Fruit fly (Drosophila melanogaster): ENCODE data around the gene TkR86C.

TkR86C gene

dm6 chr3R:10784058-10784499, 33.1 kb upstream of the TkR86C start, which contains the start of the genes mRpL37 and Rbp1:
TSS of gene mRpL37 (minus strand) at chr3R:10784092.
TSS of gene Rbp1 (plus strand) at chr3R:10784383.
- peak; percentile 22 for TF ChIP-seq jim (GFP tag; optimal IDR thresholded peaks at IDR 0.05)
- TF ChIP-seq rgr (GFP tag; optimal IDR thresholded peaks at IDR 0.05), result peak; percentile 77
- no peak for TF ChIP-seq tai (GFP tag; optimal IDR thresholded peaks at IDR 0.05)
- TF ChIP-seq CG32264 (GFP tag; optimal IDR thresholded peaks at IDR 0.05), result no peak
- peak; percentile 61 for TF ChIP-seq ey (GFP tag; optimal IDR thresholded peaks at IDR 0.05)
- no peak for TF ChIP-seq sage (GFP tag; optimal IDR thresholded peaks at IDR 0.05)
- TF ChIP-seq usp (GFP tag; optimal IDR thresholded peaks at IDR 0.05), result no peak
- TF ChIP-seq Vsx2 (GFP tag; optimal IDR thresholded peaks at IDR 0.05; ENCODE audit: partially characterized antibody), result no peak
- no peak for TF ChIP-seq Mio (GFP tag; optimal IDR thresholded peaks at IDR 0.05)
- TF ChIP-seq foxo (GFP tag; optimal IDR thresholded peaks at IDR 0.05), result peak in 1 of 2 experiments; percentile 90
- TF ChIP-seq CrebA (GFP tag; optimal IDR thresholded peaks at IDR 0.05; ENCODE audit: borderline replicate concordance), result no peak
- TF ChIP-seq sv (GFP tag; optimal IDR thresholded peaks at IDR 0.05), result peak; percentile 55
- no peak for TF ChIP-seq dl (GFP tag; optimal IDR thresholded peaks at IDR 0.05; ENCODE audit: insufficient read depth in 1 of 2, partially characterized antibody in 2 of 2)
- TF ChIP-seq Sp1 (GFP tag; optimal IDR thresholded peaks at IDR 0.05), result no peak
- TF ChIP-seq fru (GFP tag; optimal IDR thresholded peaks at IDR 0.05), result no peak
- peak; percentile 82 for TF ChIP-seq woc (GFP tag; optimal IDR thresholded peaks at IDR 0.05)
- TF ChIP-seq dmrt93B (GFP tag; optimal IDR thresholded peaks at IDR 0.05), result peak; percentile 82
- TF ChIP-seq Hr83 (GFP tag; optimal IDR thresholded peaks at IDR 0.05; ENCODE audit: poor library complexity, severe bottlenecking), result no peak
- no peak for TF ChIP-seq Abd-B (GFP tag; optimal IDR thresholded peaks at IDR 0.05)
- no peak for TF ChIP-seq Dif (GFP tag; optimal IDR thresholded peaks at IDR 0.05; ENCODE audit: partially characterized antibody)
- peak; percentile 24 for TF ChIP-seq dsf (GFP tag; optimal IDR thresholded peaks at IDR 0.05; ENCODE audit: borderline replicate concordance)
- TF ChIP-seq OdsH (GFP tag; optimal IDR thresholded peaks at IDR 0.05), result peak; percentile 67
- TF ChIP-seq br (GFP tag; optimal IDR thresholded peaks at IDR 0.05), result peak; percentile 32
- peak; percentile 86 for TF ChIP-seq h (GFP tag; optimal IDR thresholded peaks at IDR 0.05)
- TF ChIP-seq HLH106 (tag; optimal IDR thresholded peaks at IDR 0.05), result peak; percentile 95
- peak; percentile 77 for TF ChIP-seq Hnf4 (GFP tag; optimal IDR thresholded peaks at IDR 0.05)
- peak; percentile 73 for TF ChIP-seq CG9705 (GFP tag; optimal IDR thresholded peaks at IDR 0.05)
- TF ChIP-seq Myc (optimal IDR thresholded peaks at IDR 0.05), result no peak
- no peak for TF ChIP-seq pan (optimal IDR thresholded peaks at IDR 0.05)
- no peak for TF ChIP-seq lola (GFP tag; optimal IDR thresholded peaks at IDR 0.05)
- TF ChIP-seq psq (GFP tag; optimal IDR thresholded peaks at IDR 0.05), result peak; percentile 70
- TF ChIP-seq Jra (GFP tag; optimal IDR thresholded peaks at IDR 0.05), result peak; percentile 30
- TF ChIP-seq brk (GFP tag; optimal IDR thresholded peaks at IDR 0.05), result no peak
- TF ChIP-seq GATAd (GFP tag; optimal IDR thresholded peaks at IDR 0.05), result peak; percentile 50
- TF ChIP-seq Dfd (GFP tag; optimal IDR thresholded peaks at IDR 0.05), result no peak
- no peak for TF ChIP-seq Rel (GFP tag; optimal IDR thresholded peaks at IDR 0.05)
- TF ChIP-seq Rel (tag; optimal IDR thresholded peaks at IDR 0.05), result no peak
- TF ChIP-seq Hr78 (GFP tag; optimal IDR thresholded peaks at IDR 0.05), result no peak
- TF ChIP-seq N (GFP tag; optimal IDR thresholded peaks at IDR 0.05), result no peak

dm6 chr3R:10782167-10782566, 31.1 kb upstream of the TkR86C start, which contains the start of gene CG42633:
TSS of gene CG42633 (minus strand) at chr3R:10782267.
- TF ChIP-seq sv (GFP tag; optimal IDR thresholded peaks at IDR 0.05) (no peak), Hr78 (GFP tag; optimal IDR thresholded peaks at IDR 0.05) (no peak), brk (GFP tag; optimal IDR thresholded peaks at IDR 0.05) (no peak), Mio (GFP tag; optimal IDR thresholded peaks at IDR 0.05) (no peak), tai (GFP tag; optimal IDR thresholded peaks at IDR 0.05) (no peak), Hnf4 (GFP tag; optimal IDR thresholded peaks at IDR 0.05) (no peak), ey (GFP tag; optimal IDR thresholded peaks at IDR 0.05) (no peak), Vsx2 (GFP tag; optimal IDR thresholded peaks at IDR 0.05; ENCODE audit: partially characterized antibody) (no peak), sage (GFP tag; optimal IDR thresholded peaks at IDR 0.05) (no peak), h (GFP tag; optimal IDR thresholded peaks at IDR 0.05) (no peak), Hr83 (GFP tag; optimal IDR thresholded peaks at IDR 0.05; ENCODE audit: poor library complexity, severe bottlenecking) (no peak), pan (optimal IDR thresholded peaks at IDR 0.05) (no peak)

Measured in whole organism, wandering third instar larva.